Worm (Caenorhabditis elegans) whole organism, late embryonic: ENCODE measurements around the gene pwp-1.

Experiments
- F13H6.1 ChIP-seq: sonication (generic microtip); optimal IDR thresholded peaks from 2 replicates; lab custom pipeline; 2016; ENCODE audit warnings: missing genetic modification characterization, missing compliant biosample characterization
- K09A11.1 ChIP-seq: sonication (generic microtip); optimal IDR thresholded peaks from 2 replicates; lab custom pipeline; 2017; ENCODE audit warnings: antibody characterized with exemption, mild to moderate bottlenecking, missing genetic modification characterization, missing compliant biosample characterization; ENCODE audit not compliant: insufficient read depth
- T23F11.4 ChIP-seq: fragments of 200-800 bp; sonication (Bioruptor generic); optimal IDR thresholded peaks from 2 replicates; lab custom pipeline; 2018; ENCODE audit warnings: mild to moderate bottlenecking, missing genetic modification characterization, missing compliant biosample characterization
- ahr-1 ChIP-seq: sonication (generic microtip); optimal IDR thresholded peaks from 2 replicates; lab custom pipeline; 2016; ENCODE audit warnings: missing genetic modification characterization, missing compliant biosample characterization
- ama-1 ChIP-seq: fragments of 150-350 bp; optimal IDR thresholded peaks from 2 replicates; lab custom pipeline; 2014
- ceh-18 ChIP-seq: sonication (generic microtip); optimal IDR thresholded peaks from 2 replicates; lab custom pipeline; 2016; ENCODE audit warnings: missing genetic modification characterization, missing compliant biosample characterization
- ceh-2 ChIP-seq: sonication (generic microtip); optimal IDR thresholded peaks from 2 replicates; lab custom pipeline; 2016; ENCODE audit warnings: missing genotype, missing genetic modification characterization, missing compliant biosample characterization
- ceh-22 ChIP-seq: sonication (generic microtip); optimal IDR thresholded peaks from 2 replicates; lab custom pipeline; 2017; ENCODE audit warnings: missing biosample characterization, missing genetic modification characterization
- ceh-31 ChIP-seq: sonication (generic microtip); optimal IDR thresholded peaks from 2 replicates; lab custom pipeline; 2016; ENCODE audit warnings: missing genetic modification characterization, missing compliant biosample characterization
- ceh-48 ChIP-seq: sonication (generic microtip); optimal IDR thresholded peaks from 2 replicates; lab custom pipeline; 2016; ENCODE audit warnings: missing genetic modification characterization, inconsistent platforms, missing compliant biosample characterization
- ceh-6 ChIP-seq: fragments of 200-800 bp; sonication (Bioruptor generic); optimal IDR thresholded peaks from 2 replicates; lab custom pipeline; 2018; ENCODE audit warnings: mild to moderate bottlenecking, missing genetic modification characterization, missing compliant biosample characterization
- che-1 ChIP-seq: sonication (generic microtip); optimal IDR thresholded peaks from 2 replicates; lab custom pipeline; 2016; ENCODE audit warnings: mild to moderate bottlenecking, missing genetic modification characterization, missing compliant biosample characterization
- dve-1 ChIP-seq: sonication (generic microtip); optimal IDR thresholded peaks from 2 replicates; lab custom pipeline; 2017; ENCODE audit warnings: antibody characterized with exemption, mild to moderate bottlenecking, missing genetic modification characterization, missing compliant biosample characterization
- elt-2 ChIP-seq: sonication (generic microtip); optimal IDR thresholded peaks from 2 replicates; lab custom pipeline; 2016; ENCODE audit warnings: missing genetic modification reagents, missing genetic modification characterization, missing compliant biosample characterization
- ets-4 ChIP-seq: sonication (generic microtip); optimal IDR thresholded peaks from 2 replicates; lab custom pipeline; 2016; ENCODE audit warnings: missing genetic modification characterization, missing compliant biosample characterization
- eyg-1 ChIP-seq: sonication (generic microtip); optimal IDR thresholded peaks from 2 replicates; lab custom pipeline; 2016; ENCODE audit warnings: missing genotype, missing genetic modification characterization, missing compliant biosample characterization
- fax-1 ChIP-seq: sonication (generic microtip); optimal IDR thresholded peaks from 2 replicates; lab custom pipeline; 2016; ENCODE audit warnings: missing genotype, missing genetic modification characterization, missing compliant biosample characterization
- hlh-13 ChIP-seq: fragments of 200-800 bp; sonication (Bioruptor generic); optimal IDR thresholded peaks from 2 replicates; lab custom pipeline; 2018; ENCODE audit warnings: mild to moderate bottlenecking, missing genetic modification characterization, missing compliant biosample characterization
- hlh-30 ChIP-seq: sonication (generic microtip); optimal IDR thresholded peaks from 2 replicates; lab custom pipeline; 2017; ENCODE audit warnings: antibody characterized with exemption, missing genetic modification characterization, missing compliant biosample characterization; ENCODE audit not compliant: insufficient read depth
- hlh-8 ChIP-seq: sonication (generic microtip); optimal IDR thresholded peaks from 2 replicates; lab custom pipeline; 2016; ENCODE audit warnings: missing genotype, missing genetic modification characterization, missing compliant biosample characterization
- lin-11 ChIP-seq: fragments of 200-800 bp; sonication (Bioruptor generic); optimal IDR thresholded peaks from 2 replicates; lab custom pipeline; 2018; ENCODE audit warnings: mild to moderate bottlenecking, missing genetic modification characterization, missing compliant biosample characterization
- madf-2 ChIP-seq: sonication (generic microtip); optimal IDR thresholded peaks from 2 replicates; lab custom pipeline; 2017; ENCODE audit warnings: missing genetic modification characterization, missing compliant biosample characterization
- mec-3 ChIP-seq: sonication (generic microtip); optimal IDR thresholded peaks from 2 replicates; lab custom pipeline; 2016; ENCODE audit warnings: borderline replicate concordance, missing genetic modification characterization, missing compliant biosample characterization
- npax-4 ChIP-seq: sonication (generic microtip); optimal IDR thresholded peaks from 2 replicates; lab custom pipeline; 2016; ENCODE audit warnings: missing genetic modification characterization, missing compliant biosample characterization
- odd-2 ChIP-seq: sonication (generic microtip); optimal IDR thresholded peaks from 2 replicates; lab custom pipeline; 2017; ENCODE audit warnings: antibody characterized with exemption, mild to moderate bottlenecking, missing genetic modification characterization, missing compliant biosample characterization
- pat-9 ChIP-seq: fragments of 200-800 bp; sonication (Bioruptor generic); optimal IDR thresholded peaks from 2 replicates; lab custom pipeline; 2018; ENCODE audit warnings: mild to moderate bottlenecking, missing genetic modification characterization, moderate library complexity, missing compliant biosample characterization
- pha-2 ChIP-seq: sonication (generic microtip); optimal IDR thresholded peaks from 2 replicates; lab custom pipeline; 2017; ENCODE audit warnings: mild to moderate bottlenecking, missing genetic modification characterization, missing compliant biosample characterization
- pha-4 ChIP-seq: fragments of 150-350 bp; optimal IDR thresholded peaks from 2 replicates; lab custom pipeline; 2018; ENCODE audit warnings: missing biosample characterization, missing genetic modification reagents, missing genetic modification characterization
- pqm-1 ChIP-seq: sonication (generic microtip); optimal IDR thresholded peaks from 2 replicates; lab custom pipeline; 2016; ENCODE audit warnings: missing genetic modification characterization, missing compliant biosample characterization
- pros-1 ChIP-seq: fragments of 150-350 bp; optimal IDR thresholded peaks from 2 replicates; lab custom pipeline; 2014; ENCODE audit warnings: missing biosample characterization, missing genetic modification reagents, missing genetic modification characterization
- ref-2 ChIP-seq: sonication (generic microtip); optimal IDR thresholded peaks from 2 replicates; lab custom pipeline; 2016; ENCODE audit warnings: missing genetic modification characterization, missing compliant biosample characterization
- rnt-1 ChIP-seq: sonication (generic microtip); optimal IDR thresholded peaks from 2 replicates; lab custom pipeline; 2016; ENCODE audit warnings: missing genetic modification characterization, missing compliant biosample characterization
- sdc-2 ChIP-seq: sonication (generic microtip); optimal IDR thresholded peaks from 2 replicates; lab custom pipeline; 2016; ENCODE audit warnings: missing genotype, missing genetic modification characterization, missing compliant biosample characterization
- sox-2 ChIP-seq: fragments of 200-800 bp; sonication (Bioruptor generic); IDR thresholded peaks from 2 replicates; pipeline ENCODE4 v1.3.6; 2022; ENCODE audit warnings: missing genetic modification reagents, missing genetic modification characterization, missing compliant biosample characterization
- tbx-7 ChIP-seq: sonication (generic microtip); optimal IDR thresholded peaks from 2 replicates; lab custom pipeline; 2016; ENCODE audit warnings: missing genotype, missing genetic modification characterization, missing compliant biosample characterization
- unc-42 ChIP-seq: sonication (generic microtip); optimal IDR thresholded peaks from 2 replicates; lab custom pipeline; 2016; ENCODE audit warnings: missing genotype, missing genetic modification characterization, missing compliant biosample characterization
- unc-86 ChIP-seq: sonication (generic microtip); optimal IDR thresholded peaks from 2 replicates; lab custom pipeline; 2016; ENCODE audit warnings: missing genetic modification characterization, missing compliant biosample characterization
- ztf-16 ChIP-seq: sonication (generic microtip); optimal IDR thresholded peaks from 2 replicates; lab custom pipeline; 2017; ENCODE audit warnings: missing genetic modification characterization, missing compliant biosample characterization

The pwp-1 gene

DNA sequence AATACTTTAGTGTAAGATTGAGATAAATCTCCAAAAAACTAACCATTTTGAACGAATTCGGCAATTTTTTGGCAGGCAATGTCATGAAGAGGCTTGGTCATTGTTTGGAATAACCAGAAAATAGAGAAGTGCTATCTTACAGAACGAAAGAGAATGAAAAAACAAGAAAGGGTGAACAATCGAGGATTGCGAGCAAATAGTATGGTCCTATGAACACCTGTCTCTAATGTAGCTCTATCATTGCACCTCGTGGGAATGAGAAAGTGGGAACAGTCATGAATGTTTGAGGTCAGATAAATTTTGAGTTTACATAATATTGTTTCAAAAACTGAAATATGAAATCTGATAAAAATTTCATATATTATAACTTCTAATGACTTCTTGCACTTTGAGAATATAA lies 39.1 kb downstream of the pwp-1 start, which contains the start of gene C48D1.1:
TSS of gene C48D1.1 (minus strand) at position 101 of the 400 bp plus-strand sequence.
- TF ChIP-seq hlh-30 (tag; lab: Kevin White, UChicago): no peak
- no peak for TF ChIP-seq ceh-6 (GFP tag; lab: Kevin White, UChicago)
- TF ChIP-seq eyg-1 (tag; lab: Kevin White, UChicago): no peak
- no peak for TF ChIP-seq madf-2 (tag; lab: Kevin White, UChicago)
- TF ChIP-seq unc-86: no peak
- no peak for TF ChIP-seq sdc-2 (tag; lab: Kevin White, UChicago)
- TF ChIP-seq ztf-16 (tag; lab: Kevin White, UChicago): no peak
- no peak for TF ChIP-seq ceh-2 (tag; lab: Kevin White, UChicago)
- TF ChIP-seq pqm-1 (tag; lab: Kevin White, UChicago): no peak
- TF ChIP-seq pat-9 (tag; lab: Kevin White, UChicago): no peak
- TF ChIP-seq elt-2 (tag; lab: Kevin White, UChicago): no peak
- TF ChIP-seq rnt-1 (tag; lab: Kevin White, UChicago): no peak
- TF ChIP-seq ref-2 (tag; lab: Kevin White, UChicago): no peak

DNA sequence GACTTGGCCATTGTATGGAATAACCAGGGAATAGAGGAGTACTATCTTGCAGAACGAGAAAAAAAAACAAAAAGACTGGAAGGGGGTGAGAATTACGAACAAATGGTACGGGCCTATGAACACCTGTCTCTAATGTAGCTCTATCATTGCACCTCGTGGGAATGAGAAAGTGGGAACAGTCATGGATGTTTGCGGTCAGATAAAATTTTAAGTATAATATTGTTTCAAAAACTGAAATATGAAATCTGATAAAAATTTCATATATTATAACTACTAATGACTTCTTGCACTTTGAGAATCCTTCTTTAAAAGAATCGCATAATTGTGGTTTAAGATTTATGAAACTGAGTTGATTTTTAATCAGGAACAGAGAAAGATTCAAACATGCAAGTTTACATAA lies 43.1 kb downstream of the pwp-1 start, which contains the start of gene F58D2.5:
TSS of gene F58D2.5 (minus strand) at position 101 of the 400 bp plus-strand sequence.
- no peak for TF ChIP-seq ets-4 (tag; lab: Kevin White, UChicago)
- TF ChIP-seq ceh-48 (tag; lab: Kevin White, UChicago): no peak
- no peak for TF ChIP-seq che-1
- TF ChIP-seq unc-42 (tag; lab: Kevin White, UChicago): no peak
- no peak for TF ChIP-seq ama-1 (lab: Kevin White, UChicago)
- TF ChIP-seq madf-2 (tag; lab: Kevin White, UChicago): no peak
- no peak for TF ChIP-seq elt-2 (tag; lab: Kevin White, UChicago)

DNA sequence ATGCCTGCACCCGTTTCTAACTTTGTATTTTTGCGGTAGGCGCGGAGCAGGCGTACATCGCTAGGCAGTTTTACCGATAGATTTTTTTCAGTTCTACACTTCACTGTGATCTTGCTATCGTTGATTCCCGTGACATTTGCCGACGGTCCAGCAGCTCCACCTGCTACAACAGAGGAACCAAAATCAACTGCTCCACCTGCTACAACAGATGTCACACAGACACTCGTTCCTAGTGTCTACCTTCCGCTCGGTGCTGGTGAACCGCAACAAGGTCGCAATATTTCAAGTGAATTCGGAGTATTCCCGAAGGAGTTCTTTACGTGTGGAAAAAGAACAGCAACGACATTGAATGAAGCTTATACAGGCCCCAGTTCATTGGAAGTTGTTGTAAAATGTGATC lies 46.3 kb downstream of the pwp-1 start:
- no peak for TF ChIP-seq madf-2 (tag; lab: Kevin White, UChicago)
- no peak for TF ChIP-seq hlh-13
- no peak for TF ChIP-seq ahr-1 (tag; lab: Kevin White, UChicago)
- no peak for TF ChIP-seq sox-2 (GFP tag; lab: Robert Waterston, UW)
- TF ChIP-seq pqm-1 (tag; lab: Kevin White, UChicago): no peak
- TF ChIP-seq mec-3: no peak
- TF ChIP-seq pha-2: no peak
- TF ChIP-seq tbx-7: no peak
- no peak for TF ChIP-seq pha-4
- no peak for TF ChIP-seq ceh-18
- no peak for TF ChIP-seq dve-1
- no peak for TF ChIP-seq fax-1 (tag; lab: Kevin White, UChicago)

- TF ChIP-seq tbx-7: no peak
- TF ChIP-seq mec-3: no peak
- TF ChIP-seq npax-4 (tag; lab: Kevin White, UChicago): no peak
- TF ChIP-seq odd-2 (tag; lab: Kevin White, UChicago): no peak
- TF ChIP-seq lin-11 (tag; lab: Kevin White, UChicago): no peak
- TF ChIP-seq T23F11.4 (GFP tag; lab: Kevin White, UChicago): no peak
- TF ChIP-seq dve-1: no peak
- no peak for TF ChIP-seq che-1
- TF ChIP-seq hlh-8 (tag; lab: Kevin White, UChicago): no peak
- no peak for TF ChIP-seq K09A11.1 (tag; lab: Kevin White, UChicago)
- no peak for TF ChIP-seq fax-1 (tag; lab: Kevin White, UChicago)
- TF ChIP-seq F13H6.1 (tag; lab: Kevin White, UChicago): no peak
Observed at ce11 chrIV:13189467-13189866, 46.9 kb downstream of the pwp-1 start, which contains the start of gene F58D2.2. Gene F58D2.2 (plus strand): TSS chrIV:13189767.

DNA sequence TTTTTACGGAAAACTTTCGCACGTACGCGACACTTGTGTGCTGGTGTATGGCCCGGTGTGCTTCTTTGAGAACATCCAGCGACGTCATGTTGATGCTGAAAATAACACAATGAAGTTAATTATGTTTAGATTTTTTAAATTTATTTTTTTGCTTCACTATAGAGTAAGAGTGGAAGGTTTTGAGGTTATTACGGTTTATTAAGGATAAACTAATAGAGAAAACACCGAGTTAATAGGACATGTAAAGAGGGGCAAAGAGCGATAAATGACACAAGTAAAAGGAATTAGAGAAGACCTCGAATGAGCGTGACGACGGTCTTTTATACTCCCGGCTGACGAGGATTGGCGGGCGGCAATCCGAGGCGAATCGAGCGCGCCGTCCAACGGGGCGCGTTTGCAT lies 47.4 kb downstream of the pwp-1 start, which contains the start of gene F58D2.4:
TSS of gene F58D2.4 (minus strand) at position 101 of the 400 bp plus-strand sequence.
- TF ChIP-seq ceh-31 (tag; lab: Kevin White, UChicago) (no peak), pros-1 (tag; lab: Kevin White, UChicago) (no peak), ceh-22 (tag; lab: Kevin White, UChicago) (no peak), dve-1 (no peak)
